Worm (Caenorhabditis elegans) whole organism, L2 larva: ENCODE measurements around the gene appg-2.
A peak's percentile ranks its signal among the peaks of the same experiment; 100 is the strongest.

Source experiments
- C34F6.9 ChIP-seq: fragments of 150-350 bp; optimal IDR thresholded peaks from 2 replicates; lab custom pipeline; 2014; ENCODE audit warnings: missing biosample characterization, missing genetic modification characterization
- F13H6.1 ChIP-seq: sonication (generic microtip); optimal IDR thresholded peaks from 2 replicates; lab custom pipeline; 2016; ENCODE audit warnings: missing genetic modification characterization, missing compliant biosample characterization
- R02D3.7 ChIP-seq: fragments of 150-350 bp; optimal IDR thresholded peaks from 2 replicates; lab custom pipeline; 2014; ENCODE audit warnings: missing biosample characterization, missing genetic modification characterization
- Y55F3AM.14 ChIP-seq: fragments of 200-800 bp; sonication (Bioruptor generic); optimal IDR thresholded peaks from 2 replicates; lab custom pipeline; 2018; ENCODE audit warnings: mild to moderate bottlenecking, missing genetic modification characterization, missing compliant biosample characterization
- ZK546.5 ChIP-seq: sonication (generic microtip); optimal IDR thresholded peaks from 2 replicates; lab custom pipeline; 2017; ENCODE audit warnings: missing biosample characterization, missing genetic modification characterization
- ama-1 ChIP-seq: fragments of 150-350 bp; optimal IDR thresholded peaks from 2 replicates; lab custom pipeline; 2018; ENCODE audit warnings: inconsistent platforms
- blmp-1 ChIP-seq: sonication (generic microtip); optimal IDR thresholded peaks from 2 replicates; lab custom pipeline; 2017; ENCODE audit warnings: missing genetic modification characterization, mild to moderate bottlenecking, missing compliant biosample characterization, antibody characterized with exemption, moderate library complexity; ENCODE audit not compliant: insufficient read depth
- ceh-16 ChIP-seq: fragments of 150-350 bp; optimal IDR thresholded peaks from 2 replicates; lab custom pipeline; 2014; ENCODE audit warnings: missing biosample characterization, missing genetic modification characterization
- ceh-82 ChIP-seq: fragments of 150-350 bp; optimal IDR thresholded peaks from 2 replicates; lab custom pipeline; 2014; ENCODE audit warnings: missing biosample characterization, missing genetic modification characterization
- crh-2 ChIP-seq: sonication (generic microtip); optimal IDR thresholded peaks from 2 replicates; lab custom pipeline; 2017; ENCODE audit warnings: missing biosample characterization, missing genetic modification characterization
- dmd-4 ChIP-seq: sonication (generic microtip); optimal IDR thresholded peaks from 2 replicates; lab custom pipeline; 2017; ENCODE audit warnings: missing biosample characterization, missing genetic modification characterization
- egl-27 ChIP-seq: sonication (generic microtip); optimal IDR thresholded peaks from 3 replicates; lab custom pipeline; 2017; ENCODE audit warnings: missing biosample characterization, missing genetic modification reagents, missing genetic modification characterization
- elt-3 ChIP-seq: sonication (generic microtip); optimal IDR thresholded peaks from 2 replicates; lab custom pipeline; 2017; ENCODE audit warnings: missing biosample characterization, missing genetic modification characterization
- fos-1 ChIP-seq: fragments of 150-350 bp; optimal IDR thresholded peaks from 2 replicates; lab custom pipeline; 2014; ENCODE audit warnings: missing biosample characterization, missing genetic modification characterization
- gmeb-1 ChIP-seq: fragments of 150-350 bp; optimal IDR thresholded peaks from 2 replicates; lab custom pipeline; 2014; ENCODE audit warnings: missing biosample characterization, missing genetic modification characterization
- lin-13 ChIP-seq: fragments of 150-350 bp; optimal IDR thresholded peaks from 2 replicates; lab custom pipeline; 2014; ENCODE audit warnings: missing biosample characterization, missing genetic modification reagents, missing genetic modification characterization
- lin-39 ChIP-seq: fragments of 150-350 bp; optimal IDR thresholded peaks from 2 replicates; lab custom pipeline; 2014; ENCODE audit warnings: missing biosample characterization, missing genetic modification reagents, missing genetic modification characterization
- lsy-2 ChIP-seq, 2 experiments: fragments of 150-350 bp in 1 of 2; sonication (generic microtip) in 1 of 2; optimal IDR thresholded peaks; 2 replicates each; lab custom pipeline; 2014 to 2017; ENCODE audit warnings: missing biosample characterization in 2 of 2, missing genetic modification characterization in 2 of 2
- mab-5 ChIP-seq: fragments of 150-350 bp; optimal IDR thresholded peaks from 2 replicates; lab custom pipeline; 2014; ENCODE audit warnings: missing biosample characterization, missing genetic modification characterization
- mbf-1 ChIP-seq: sonication (generic microtip); optimal IDR thresholded peaks from 2 replicates; lab custom pipeline; 2017; ENCODE audit warnings: missing biosample characterization, missing genetic modification characterization
- mdl-1 ChIP-seq, 2 experiments: fragments of 150-350 bp in 1 of 2; sonication (generic microtip) in 1 of 2; optimal IDR thresholded peaks; 2 replicates each; lab custom pipeline; 2017; ENCODE audit warnings: missing biosample characterization in 2 of 2, missing genetic modification characterization in 2 of 2
- nhr-10 ChIP-seq: sonication (generic microtip); optimal IDR thresholded peaks from 2 replicates; lab custom pipeline; 2017; ENCODE audit warnings: missing biosample characterization, missing genetic modification characterization
- nhr-129 ChIP-seq: fragments of 150-350 bp; optimal IDR thresholded peaks from 2 replicates; lab custom pipeline; 2014; ENCODE audit warnings: missing biosample characterization, missing genetic modification characterization
- nhr-21 ChIP-seq: fragments of 150-350 bp; optimal IDR thresholded peaks from 2 replicates; lab custom pipeline; 2014; ENCODE audit warnings: missing biosample characterization, missing genetic modification characterization
- nhr-237 ChIP-seq: fragments of 150-350 bp; optimal IDR thresholded peaks from 2 replicates; lab custom pipeline; 2014; ENCODE audit warnings: missing biosample characterization, missing genetic modification characterization
- nhr-25 ChIP-seq: fragments of 150-350 bp; sonication (generic microtip); optimal IDR thresholded peaks from 3 replicates; lab custom pipeline; 2014; ENCODE audit warnings: missing biosample characterization, missing genetic modification characterization
- nhr-6 ChIP-seq: fragments of 150-350 bp; optimal IDR thresholded peaks from 2 replicates; lab custom pipeline; 2014; ENCODE audit warnings: missing biosample characterization, missing genetic modification characterization
- nhr-77 ChIP-seq: fragments of 150-350 bp; optimal IDR thresholded peaks from 2 replicates; lab custom pipeline; 2014; ENCODE audit warnings: missing biosample characterization, missing genetic modification characterization
- peb-1 ChIP-seq: fragments of 150-350 bp; optimal IDR thresholded peaks from 2 replicates; lab custom pipeline; 2014; ENCODE audit warnings: missing biosample characterization, missing genetic modification characterization
- sem-4 ChIP-seq: fragments of 150-350 bp; optimal IDR thresholded peaks from 2 replicates; lab custom pipeline; 2014; ENCODE audit warnings: missing biosample characterization, missing genetic modification reagents, missing genetic modification characterization
- skn-1 ChIP-seq: sonication (generic microtip); optimal IDR thresholded peaks from 2 replicates; lab custom pipeline; 2017; ENCODE audit warnings: missing biosample characterization, missing genetic modification characterization
- sma-3 ChIP-seq: sonication (generic microtip); optimal IDR thresholded peaks from 2 replicates; lab custom pipeline; 2016; ENCODE audit warnings: missing genetic modification reagents, missing genetic modification characterization, missing compliant biosample characterization
- sma-9 ChIP-seq, 2 experiments: fragments of 150-350 bp in 1 of 2; sonication (generic microtip) in 1 of 2; optimal IDR thresholded peaks; 2 replicates each; lab custom pipeline; 2014 to 2016; ENCODE audit warnings: missing genetic modification characterization in 2 of 2, mild to moderate bottlenecking in 1 of 2, missing biosample characterization in 1 of 2, missing compliant biosample characterization in 1 of 2, missing genetic modification reagents in 1 of 2, moderate library complexity in 1 of 2
- snpc-4 ChIP-seq: fragments of 150-350 bp; optimal IDR thresholded peaks from 2 replicates; lab custom pipeline; 2014; ENCODE audit warnings: missing biosample characterization, missing genetic modification characterization
- unc-39 ChIP-seq: fragments of 150-350 bp; optimal IDR thresholded peaks from 2 replicates; lab custom pipeline; 2014; ENCODE audit warnings: missing biosample characterization, missing genetic modification characterization
- unc-55 ChIP-seq: fragments of 150-350 bp; sonication (generic microtip); optimal IDR thresholded peaks from 3 replicates; lab custom pipeline; 2014; ENCODE audit warnings: missing biosample characterization, missing genetic modification reagents, missing genetic modification characterization
- unc-62 ChIP-seq: fragments of 150-350 bp; optimal IDR thresholded peaks from 2 replicates; lab custom pipeline; 2014; ENCODE audit warnings: missing biosample characterization, missing genetic modification reagents, missing genetic modification characterization
- ztf-1 ChIP-seq: fragments of 200-800 bp; sonication (Bioruptor generic); conservative IDR thresholded peaks from 2 replicates; pipeline ENCODE4 v1.3.6; 2022; ENCODE audit warnings: missing genetic modification characterization, missing compliant biosample characterization
- ztf-11 ChIP-seq: sonication (generic microtip); optimal IDR thresholded peaks from 2 replicates; lab custom pipeline; 2017; ENCODE audit warnings: missing biosample characterization, missing genetic modification characterization
- ztf-4 ChIP-seq: fragments of 150-350 bp; optimal IDR thresholded peaks from 2 replicates; lab custom pipeline; 2014; ENCODE audit warnings: missing biosample characterization, missing genetic modification characterization

The appg-2 gene

DNA sequence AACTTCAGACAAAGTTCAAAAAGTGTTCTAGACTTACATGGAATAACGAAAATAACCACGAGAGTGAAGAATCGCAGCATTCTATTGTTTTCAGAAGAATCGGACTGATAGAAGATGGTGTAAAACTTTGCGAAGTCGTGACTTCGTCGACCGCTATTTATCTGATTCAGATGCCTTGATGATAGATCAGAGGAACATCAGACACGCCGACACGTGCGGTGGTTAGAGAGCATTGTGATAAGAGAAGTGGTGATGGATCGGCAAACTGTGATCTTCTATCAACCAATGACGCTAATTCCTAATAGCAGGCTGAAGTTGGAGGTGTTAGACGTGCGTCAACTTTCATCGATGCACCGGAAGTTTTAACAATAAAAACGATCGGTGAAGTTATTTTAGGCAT lies 17.3 kb downstream of the appg-2 start:
- TF ChIP-seq lin-39 (tag; lab: Kevin White, UChicago) (no peak), mbf-1 (tag; lab: Kevin White, UChicago) (no peak), sem-4 (tag; lab: Kevin White, UChicago) (no peak), sma-9 (GFP tag; optimal IDR thresholded peaks at IDR 0.05; lab: Kevin White, UChicago) (peak; percentile 93), sma-9 (tag; optimal IDR thresholded peaks at IDR 0.05; lab: Kevin White, UChicago) (no peak), nhr-10 (tag; lab: Kevin White, UChicago) (no peak), ZK546.5 (tag; lab: Kevin White, UChicago) (no peak), nhr-6 (no peak), nhr-237 (tag; lab: Kevin White, UChicago) (no peak), nhr-25 (tag; lab: Kevin White, UChicago) (peak; percentile 88), mdl-1 (tag; optimal IDR thresholded peaks at IDR 0.05; lab: Kevin White, UChicago) (peak; percentile 34 to 47), lsy-2 (tag; optimal IDR thresholded peaks at IDR 0.05; lab: Kevin White, UChicago) (peak in 1 of 2 experiments; percentile 29), egl-27 (tag; lab: Kevin White, UChicago) (peak; percentile 61), ztf-11 (no peak), gmeb-1 (tag; lab: Kevin White, UChicago) (peak; percentile 14), unc-62 (no peak), nhr-21 (peak; percentile 92), sma-3 (GFP tag; lab: Kevin White, UChicago) (peak; percentile 81), skn-1 (tag; lab: Kevin White, UChicago) (no peak), Y55F3AM.14 (GFP tag; lab: Kevin White, UChicago) (no peak), F13H6.1 (peak; percentile 2), ztf-4 (tag; lab: Kevin White, UChicago) (no peak), unc-39 (no peak), ztf-1 (GFP tag; lab: Robert Waterston, UW) (no peak), nhr-129 (no peak), C34F6.9 (tag; lab: Kevin White, UChicago) (no peak), snpc-4 (tag; lab: Kevin White, UChicago) (no peak), mab-5 (tag; lab: Kevin White, UChicago) (no peak), peb-1 (no peak), blmp-1 (tag; lab: Kevin White, UChicago) (peak; percentile 71), crh-2 (tag; lab: Kevin White, UChicago) (peak; percentile 22), ama-1 (lab: Kevin White, UChicago) (peak; percentile 71), ceh-82 (no peak), R02D3.7 (no peak)

DNA sequence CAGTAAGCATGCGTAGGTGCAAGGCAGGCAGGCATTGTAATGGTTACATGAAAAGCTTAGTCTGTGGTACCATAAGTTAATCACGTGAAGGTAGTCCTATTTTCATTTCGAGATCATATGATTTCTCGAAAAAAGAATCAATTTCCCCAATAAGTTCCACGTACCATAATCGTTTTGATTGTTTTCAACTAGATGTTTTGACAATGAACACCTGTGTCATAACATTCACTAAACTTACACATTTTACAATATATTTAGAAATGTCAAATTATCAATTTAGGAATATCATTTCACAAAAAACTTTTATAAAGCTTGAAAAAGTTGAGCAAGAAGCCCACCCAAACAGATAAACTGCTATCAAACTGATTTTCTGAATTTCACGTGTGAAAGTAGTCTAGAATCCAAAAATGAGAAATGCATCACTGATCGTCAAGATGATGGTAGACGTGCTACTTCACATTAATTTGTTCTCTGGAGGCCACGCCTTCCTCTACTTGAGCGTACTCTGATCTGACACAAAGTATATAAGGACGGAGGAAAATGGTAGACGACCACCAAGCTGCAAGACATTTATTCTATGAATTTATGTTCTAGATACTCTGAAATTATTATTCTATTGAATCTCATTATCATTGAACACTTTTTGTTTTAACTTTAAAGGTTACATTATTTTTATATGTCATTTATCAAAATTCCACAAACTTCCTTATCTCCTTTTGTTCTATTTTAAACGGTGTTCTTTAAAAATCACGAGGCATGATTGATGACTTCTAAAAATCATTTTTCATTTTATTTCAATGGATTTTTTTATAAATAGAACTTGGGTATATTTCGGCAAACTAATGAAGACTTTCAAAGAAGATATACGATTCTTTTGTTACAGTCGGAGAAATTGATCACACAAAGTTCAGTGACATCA lies 18.3 kb downstream of the appg-2 start, which contains the start of gene F46C5.10:
F46C5.10 (minus strand) TSS at position 51 of the 919 bp plus-strand sequence.
- TF ChIP-seq nhr-21 (peak; percentile 67), mbf-1 (tag; lab: Kevin White, UChicago) (no peak), nhr-25 (tag; lab: Kevin White, UChicago) (peak; percentile 84), lin-13 (GFP tag; lab: Kevin White, UChicago) (peak; percentile 14), sma-3 (GFP tag; lab: Kevin White, UChicago) (peak; percentile 8), crh-2 (tag; lab: Kevin White, UChicago) (no peak), sma-9 (GFP tag; optimal IDR thresholded peaks at IDR 0.05; lab: Kevin White, UChicago) (peak; percentile 40), sma-9 (tag; optimal IDR thresholded peaks at IDR 0.05; lab: Kevin White, UChicago) (no peak), lsy-2 (tag; optimal IDR thresholded peaks at IDR 0.05; lab: Kevin White, UChicago) (peak in 1 of 2 experiments; percentile 38)

DNA sequence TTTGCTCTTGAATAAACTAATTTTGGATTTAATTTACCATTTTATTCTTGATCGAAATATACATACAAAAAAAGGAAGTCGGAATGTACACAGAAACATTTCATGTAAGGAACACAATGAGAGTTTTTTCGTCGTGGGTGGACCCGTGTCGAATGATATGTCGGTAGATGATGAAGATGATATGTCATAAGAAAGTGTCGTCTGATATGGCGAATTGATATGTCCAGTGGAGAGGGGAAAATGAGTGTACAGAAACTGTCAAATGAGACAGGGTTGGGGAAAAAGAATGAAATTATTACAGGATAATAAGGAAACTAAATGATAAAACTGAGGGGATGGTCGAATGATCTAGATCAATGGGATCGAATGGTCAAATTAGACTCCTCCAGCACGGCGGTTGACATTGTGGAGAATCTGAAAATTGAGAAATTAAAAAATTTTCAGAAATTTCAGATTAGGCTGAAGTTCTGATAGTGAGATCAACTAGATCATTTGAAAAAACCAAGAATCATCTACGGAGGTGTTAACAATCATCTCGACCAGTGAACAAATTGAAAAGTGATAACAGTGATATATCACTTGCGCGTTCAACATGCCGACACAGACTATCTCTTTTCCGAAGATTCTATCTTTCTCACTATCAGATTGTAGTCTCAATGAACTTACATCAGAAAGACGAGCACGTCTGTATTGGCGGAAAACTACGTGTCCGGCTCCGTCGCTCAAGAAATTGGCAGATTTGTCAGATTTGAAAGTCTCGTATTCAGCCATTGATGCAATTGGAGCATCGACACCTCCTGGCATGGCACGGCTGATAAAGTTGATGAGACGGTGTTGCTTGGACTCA lies 19.4 kb downstream of the appg-2 start:
- no peak for TF ChIP-seq F13H6.1
- peak; percentile 89 for TF ChIP-seq nhr-21
- TF ChIP-seq ztf-4 (tag; lab: Kevin White, UChicago): peak; percentile 39
- no peak for TF ChIP-seq unc-39
- TF ChIP-seq mbf-1 (tag; lab: Kevin White, UChicago): no peak
- no peak for TF ChIP-seq skn-1 (tag; lab: Kevin White, UChicago)
- no peak for TF ChIP-seq ceh-16 (tag; lab: Kevin White, UChicago)
- peak; percentile 14 for TF ChIP-seq sma-3 (GFP tag; lab: Kevin White, UChicago)
- TF ChIP-seq egl-27 (tag; lab: Kevin White, UChicago): no peak
- no peak for TF ChIP-seq nhr-10 (tag; lab: Kevin White, UChicago)
- TF ChIP-seq snpc-4 (tag; lab: Kevin White, UChicago): no peak
- peak; percentile 78 for TF ChIP-seq sma-9 (GFP tag; optimal IDR thresholded peaks at IDR 0.05; lab: Kevin White, UChicago)
- no peak for TF ChIP-seq sma-9 (tag; optimal IDR thresholded peaks at IDR 0.05; lab: Kevin White, UChicago)
- TF ChIP-seq mdl-1 (tag; optimal IDR thresholded peaks at IDR 0.05; lab: Kevin White, UChicago): no peak
- TF ChIP-seq nhr-237 (tag; lab: Kevin White, UChicago): no peak
- peak; percentile 10 for TF ChIP-seq blmp-1 (tag; lab: Kevin White, UChicago)
- no peak for TF ChIP-seq nhr-77 (tag; lab: Kevin White, UChicago)
- TF ChIP-seq dmd-4 (tag; lab: Kevin White, UChicago): no peak
- no peak for TF ChIP-seq elt-3 (tag; lab: Kevin White, UChicago)
- TF ChIP-seq crh-2 (tag; lab: Kevin White, UChicago): no peak
- peak; percentile 93 for TF ChIP-seq ama-1 (lab: Kevin White, UChicago)
- no peak for TF ChIP-seq ZK546.5 (tag; lab: Kevin White, UChicago)
- no peak for TF ChIP-seq unc-62
- TF ChIP-seq nhr-25 (tag; lab: Kevin White, UChicago): peak; percentile 49
- peak; percentile 37 for TF ChIP-seq fos-1 (tag; lab: Kevin White, UChicago)
- peak; percentile 1 for TF ChIP-seq nhr-129
- TF ChIP-seq unc-55 (GFP tag; lab: Kevin White, UChicago): no peak
- no peak for TF ChIP-seq lin-13 (GFP tag; lab: Kevin White, UChicago)
- TF ChIP-seq C34F6.9 (tag; lab: Kevin White, UChicago): no peak
